Fruit fly (Drosophila melanogaster): ENCODE measurements around the gene sNPF.

- TF ChIP-seq Sox102F (GFP tag; optimal IDR thresholded peaks at IDR 0.05) = no peak
- TF ChIP-seq Lpt (GFP tag; optimal IDR thresholded peaks at IDR 0.05) = no peak
Observed at dm6 chr2L:19992427-19992998, 35.2 kb upstream of the sNPF start.

All from whole organism, embryonic.